Worm (Caenorhabditis elegans): ENCODE results near the gene F42A6.6.

The F42A6.6 gene

DNA sequence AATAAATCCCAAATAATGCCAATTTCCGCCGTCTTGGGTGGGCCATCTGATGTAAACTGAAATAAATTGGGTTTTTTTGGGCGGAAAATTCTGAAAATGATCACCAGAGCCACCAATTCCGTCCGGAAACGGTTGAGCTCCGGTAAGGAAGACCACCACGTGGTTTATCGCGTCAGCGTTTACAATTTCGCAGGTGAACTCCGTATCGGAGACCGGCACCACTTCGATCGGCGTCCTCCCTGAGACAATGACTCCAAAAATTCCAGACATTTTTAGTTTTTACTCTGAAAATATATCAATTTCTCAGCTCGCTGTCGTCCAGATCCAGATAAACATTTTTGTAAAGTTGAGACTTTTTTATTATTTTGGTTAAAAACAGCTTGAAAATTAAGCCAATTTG is at the start of gene F42A6.6 (continued):
- TF ChIP-seq dpl-1 (GFP tag; optimal IDR thresholded peaks at IDR 0.05) (no peak), lim-7 (GFP tag; IDR thresholded peaks at IDR 0.05) (no peak), nhr-6 (tag; optimal IDR thresholded peaks at IDR 0.05) (no peak), nhr-25 (tag; optimal IDR thresholded peaks at IDR 0.05; ENCODE audit: borderline replicate concordance, insufficient read depth) (peak; percentile 50), sdz-12 (GFP tag; optimal IDR thresholded peaks at IDR 0.05) (no peak), R02D3.7 (tag; optimal IDR thresholded peaks at IDR 0.05) (no peak), Y48G9A.11 (GFP tag; IDR thresholded peaks at IDR 0.05) (peak; percentile 69), nhr-237 (tag; optimal IDR thresholded peaks at IDR 0.05) (no peak), hif-1 (tag; optimal IDR thresholded peaks at IDR 0.05) (peak in 1 of 2 experiments; percentile 17), daf-19 (GFP tag; conservative IDR thresholded peaks at IDR 0.05) (no peak), nhr-10 (tag; optimal IDR thresholded peaks at IDR 0.05) (no peak), fos-1 (tag; optimal IDR thresholded peaks at IDR 0.05) (no peak), madf-9 (GFP tag; conservative IDR thresholded peaks at IDR 0.05) (no peak), mxl-3 (GFP tag; optimal IDR thresholded peaks at IDR 0.05) (no peak), ceh-32 (tag; optimal IDR thresholded peaks at IDR 0.05; ENCODE audit: poor library complexity) (no peak), snpc-4 (tag; optimal IDR thresholded peaks at IDR 0.05) (no peak), T20F7.1 (GFP tag; optimal IDR thresholded peaks at IDR 0.05) (no peak), lin-15B (tag; optimal IDR thresholded peaks at IDR 0.05) (no peak), nhr-41 (GFP tag; IDR thresholded peaks at IDR 0.05) (no peak), madf-5 (GFP tag; IDR thresholded peaks at IDR 0.05) (0 out of 4 replicates have a peak, but pooled peaks have one; percentile 25 to 51), ztf-7 (tag; optimal IDR thresholded peaks at IDR 0.05) (no peak), daf-16 (GFP tag; optimal IDR thresholded peaks at IDR 0.05) (peak in 1 of 2 experiments; percentile 22), daf-16 (tag; optimal IDR thresholded peaks at IDR 0.05) (peak; percentile 30), vab-7 (GFP tag; IDR thresholded peaks at IDR 0.05) (peak; percentile 61; the same call in 1 of the 2 replicates), mes-2 (tag; optimal IDR thresholded peaks at IDR 0.05; ENCODE audit: poor library complexity, severe bottlenecking) (peak; percentile 48), ces-1 (GFP tag; optimal IDR thresholded peaks at IDR 0.05) (no peak), nhr-42 (GFP tag; IDR thresholded peaks at IDR 0.05) (no peak; the same call in 1 of the 2 replicates), zfp-3 (GFP tag; conservative IDR thresholded peaks at IDR 0.05) (peak; percentile 70; the same call in 1 of the 2 replicates), mdl-1 (tag; optimal IDR thresholded peaks at IDR 0.05) (no peak), hmg-1.1 (GFP tag; IDR thresholded peaks at IDR 0.05) (no peak), php-3 (GFP tag; IDR thresholded peaks at IDR 0.05) (0 out of 2 replicates have a peak, but pooled peaks have one; percentile 42), F49E8.2 (tag; optimal IDR thresholded peaks at IDR 0.05; ENCODE audit: borderline replicate concordance) (peak; percentile 84), F10B5.3 (tag; optimal IDR thresholded peaks at IDR 0.05) (no peak), T26A8.4 (GFP tag; IDR thresholded peaks at IDR 0.05) (peak; percentile 87), zip-11 (GFP tag; IDR thresholded peaks at IDR 0.05) (no peak), ceh-20 (GFP tag; IDR thresholded peaks at IDR 0.05) (peak; percentile 57; the same call in 1 of the 2 replicates), egl-27 (tag; optimal IDR thresholded peaks at IDR 0.05) (no peak), ama-1 (optimal IDR thresholded peaks at IDR 0.05) (peak; percentile 83), aly-2 (tag; optimal IDR thresholded peaks at IDR 0.05) (no peak), ZK337.2 (GFP tag; IDR thresholded peaks at IDR 0.05) (no peak), pqm-1 (tag; optimal IDR thresholded peaks at IDR 0.05) (no peak), ceh-28 (tag; optimal IDR thresholded peaks at IDR 0.05) (no peak), dmd-8 (GFP tag; IDR thresholded peaks at IDR 0.05) (no peak), gei-8 (GFP tag; optimal IDR thresholded peaks at IDR 0.05) (peak; percentile 67), arid-1 (GFP tag; conservative IDR thresholded peaks at IDR 0.05) (peak; percentile 91), spr-1 (tag; optimal IDR thresholded peaks at IDR 0.05) (peak; percentile 69), zag-1 (tag; optimal IDR thresholded peaks at IDR 0.05) (no peak), lin-38 (GFP tag; IDR thresholded peaks at IDR 0.05) (peak; percentile 84), lin-39 (tag; optimal IDR thresholded peaks at IDR 0.05) (no peak), Y105C5A.15 (GFP tag; IDR thresholded peaks at IDR 0.05) (peak; percentile 60), cey-2 (tag; optimal IDR thresholded peaks at IDR 0.05; ENCODE audit: borderline replicate concordance, insufficient read depth) (no peak)

Data from whole organism, L4 larva.